Worm (Caenorhabditis elegans): ENCODE measurements around the gene mrps-18A.

Gene mrps-18A

DNA sequence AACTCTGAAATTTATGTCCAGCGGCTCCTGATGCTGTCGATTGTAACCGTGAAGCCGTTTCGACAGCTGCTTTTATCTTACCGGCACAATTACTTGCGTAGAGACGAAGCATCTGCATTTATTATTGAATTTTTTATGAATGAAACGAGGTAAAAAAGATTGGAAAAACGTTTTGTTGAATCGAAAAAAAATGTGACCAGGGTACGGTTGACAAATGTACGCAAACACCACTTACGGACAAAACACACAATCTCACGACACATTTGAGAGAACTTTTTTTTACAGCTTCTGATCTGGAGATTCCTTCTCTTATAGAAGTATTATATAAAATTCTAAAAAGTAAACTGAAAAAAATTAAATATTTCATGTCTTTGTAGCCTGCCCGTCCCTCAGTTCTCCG lies at the start of gene mrps-18A, which contains the start of gene ZC262.2:
TSS of gene mrps-18A (minus strand) at position 141 of the 400 bp plus-strand sequence.
TSS of gene ZC262.2 (plus strand) at position 284 of the 400 bp plus-strand sequence.
- TF ChIP-seq flt-1 (GFP tag; IDR thresholded peaks at IDR 0.05) (no peak), med-1 (GFP tag; optimal IDR thresholded peaks at IDR 0.05; ENCODE audit: insufficient read depth) (no peak), ztf-29 (GFP tag; IDR thresholded peaks at IDR 0.05) (no peak), T22C8.4 (GFP tag; IDR thresholded peaks at IDR 0.05) (no peak), ztf-23 (GFP tag; IDR thresholded peaks at IDR 0.05) (no peak), klf-2 (GFP tag; conservative IDR thresholded peaks at IDR 0.05) (no peak), ref-1 (GFP tag; conservative IDR thresholded peaks at IDR 0.05) (no peak), tab-1 (GFP tag; IDR thresholded peaks at IDR 0.05) (no peak), cog-1 (tag; optimal IDR thresholded peaks at IDR 0.05) (no peak)

ce11 chrIII:8380645-8381044 lies 48.9 kb upstream of the mrps-18A start, which contains the start of gene R05D3.12:
Gene R05D3.12 (plus strand): TSS chrIII:8380945.
- TF ChIP-seq ztf-29 (GFP tag; IDR thresholded peaks at IDR 0.05) = no peak
- no peak for TF ChIP-seq ztf-23 (GFP tag; IDR thresholded peaks at IDR 0.05)
- TF ChIP-seq tab-1 (GFP tag; IDR thresholded peaks at IDR 0.05) = no peak
- no peak for TF ChIP-seq cog-1 (tag; optimal IDR thresholded peaks at IDR 0.05)
- no peak for TF ChIP-seq flt-1 (GFP tag; IDR thresholded peaks at IDR 0.05)
- no peak for TF ChIP-seq T22C8.4 (GFP tag; IDR thresholded peaks at IDR 0.05)
- no peak for TF ChIP-seq ref-1 (GFP tag; conservative IDR thresholded peaks at IDR 0.05)
- TF ChIP-seq klf-2 (GFP tag; conservative IDR thresholded peaks at IDR 0.05) = no peak
- TF ChIP-seq med-1 (GFP tag; optimal IDR thresholded peaks at IDR 0.05; ENCODE audit: insufficient read depth) = no peak

DNA sequence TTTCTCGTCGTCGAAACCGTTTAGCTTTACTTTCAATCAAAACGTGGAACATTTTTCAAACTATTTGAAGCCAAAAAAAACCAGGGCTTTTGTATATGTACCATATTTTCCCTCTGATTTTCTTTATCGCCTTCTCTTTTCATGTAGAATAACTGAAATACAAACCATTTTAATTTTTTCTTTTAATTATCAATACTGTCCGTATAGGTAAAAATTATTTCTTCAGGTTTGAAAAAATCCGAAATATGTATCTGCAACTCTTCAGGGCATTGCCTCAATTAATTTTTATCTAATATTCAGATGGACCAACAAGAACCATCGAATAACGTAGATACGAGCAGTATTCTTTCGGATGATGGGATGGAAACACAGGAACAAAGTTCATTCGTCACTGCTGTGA lies 43.3 kb upstream of the mrps-18A start, which contains the start of gene met-2:
TSS of gene met-2 (plus strand) at position 301 of the 400 bp plus-strand sequence.
- TF ChIP-seq ztf-23 (GFP tag; IDR thresholded peaks at IDR 0.05) = no peak
- TF ChIP-seq T22C8.4 (GFP tag; IDR thresholded peaks at IDR 0.05) = no peak
- no peak for TF ChIP-seq cog-1 (tag; optimal IDR thresholded peaks at IDR 0.05)
- no peak for TF ChIP-seq flt-1 (GFP tag; IDR thresholded peaks at IDR 0.05)
- no peak for TF ChIP-seq tab-1 (GFP tag; IDR thresholded peaks at IDR 0.05)
- no peak for TF ChIP-seq med-1 (GFP tag; optimal IDR thresholded peaks at IDR 0.05; ENCODE audit: insufficient read depth)
- TF ChIP-seq klf-2 (GFP tag; conservative IDR thresholded peaks at IDR 0.05) = no peak
- no peak for TF ChIP-seq ref-1 (GFP tag; conservative IDR thresholded peaks at IDR 0.05)
- no peak for TF ChIP-seq ztf-29 (GFP tag; IDR thresholded peaks at IDR 0.05)

- TF ChIP-seq tab-1 (GFP tag; IDR thresholded peaks at IDR 0.05) = no peak
- no peak for TF ChIP-seq T22C8.4 (GFP tag; IDR thresholded peaks at IDR 0.05)
- no peak for TF ChIP-seq cog-1 (tag; optimal IDR thresholded peaks at IDR 0.05)
- no peak for TF ChIP-seq ztf-23 (GFP tag; IDR thresholded peaks at IDR 0.05)
- TF ChIP-seq ztf-29 (GFP tag; IDR thresholded peaks at IDR 0.05) = no peak
- no peak for TF ChIP-seq ref-1 (GFP tag; conservative IDR thresholded peaks at IDR 0.05)
- TF ChIP-seq klf-2 (GFP tag; conservative IDR thresholded peaks at IDR 0.05) = no peak
- TF ChIP-seq med-1 (GFP tag; optimal IDR thresholded peaks at IDR 0.05; ENCODE audit: insufficient read depth) = no peak
- TF ChIP-seq flt-1 (GFP tag; IDR thresholded peaks at IDR 0.05) = no peak
Observed at ce11 chrIII:8371595-8372305, 40.0 kb upstream of the mrps-18A start, which contains the start of gene lmbr-1. Gene lmbr-1 (plus strand): TSS chrIII:8372255.

DNA sequence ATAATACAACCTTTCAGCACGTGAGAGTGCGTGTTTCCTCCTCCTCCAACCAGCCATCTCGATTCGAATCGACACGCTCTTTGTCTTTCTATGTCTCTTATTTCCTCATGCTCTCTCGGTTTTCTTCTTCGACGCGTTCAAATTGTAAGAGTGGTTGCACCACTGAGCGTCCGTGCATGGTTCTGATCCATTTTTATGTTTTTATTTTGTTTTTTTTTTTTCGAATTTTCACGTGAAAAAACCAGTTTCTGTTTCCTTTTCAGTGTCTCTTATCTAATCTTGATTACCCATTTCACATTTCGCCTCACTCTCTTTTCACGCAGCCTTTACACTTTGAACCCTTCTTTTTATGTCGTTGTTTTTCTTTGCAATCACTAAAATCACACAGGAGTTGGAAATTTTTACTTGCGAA lies 39.1 kb upstream of the mrps-18A start:
- TF ChIP-seq med-1 (GFP tag; optimal IDR thresholded peaks at IDR 0.05; ENCODE audit: insufficient read depth) = no peak
- TF ChIP-seq ztf-23 (GFP tag; IDR thresholded peaks at IDR 0.05) = no peak
- TF ChIP-seq tab-1 (GFP tag; IDR thresholded peaks at IDR 0.05) = no peak
- no peak for TF ChIP-seq klf-2 (GFP tag; conservative IDR thresholded peaks at IDR 0.05)
- no peak for TF ChIP-seq flt-1 (GFP tag; IDR thresholded peaks at IDR 0.05)
- no peak for TF ChIP-seq ref-1 (GFP tag; conservative IDR thresholded peaks at IDR 0.05)
- no peak for TF ChIP-seq ztf-29 (GFP tag; IDR thresholded peaks at IDR 0.05)
- TF ChIP-seq T22C8.4 (GFP tag; IDR thresholded peaks at IDR 0.05) = no peak
- TF ChIP-seq cog-1 (tag; optimal IDR thresholded peaks at IDR 0.05) = no peak

ce11 chrIII:8370188-8370587 lies 38.5 kb upstream of the mrps-18A start:
- TF ChIP-seq ztf-29 (GFP tag; IDR thresholded peaks at IDR 0.05) = no peak
- TF ChIP-seq klf-2 (GFP tag; conservative IDR thresholded peaks at IDR 0.05) = no peak
- no peak for TF ChIP-seq cog-1 (tag; optimal IDR thresholded peaks at IDR 0.05)
- no peak for TF ChIP-seq T22C8.4 (GFP tag; IDR thresholded peaks at IDR 0.05)
- TF ChIP-seq ztf-23 (GFP tag; IDR thresholded peaks at IDR 0.05) = no peak
- TF ChIP-seq flt-1 (GFP tag; IDR thresholded peaks at IDR 0.05) = no peak
- TF ChIP-seq tab-1 (GFP tag; IDR thresholded peaks at IDR 0.05) = no peak

DNA sequence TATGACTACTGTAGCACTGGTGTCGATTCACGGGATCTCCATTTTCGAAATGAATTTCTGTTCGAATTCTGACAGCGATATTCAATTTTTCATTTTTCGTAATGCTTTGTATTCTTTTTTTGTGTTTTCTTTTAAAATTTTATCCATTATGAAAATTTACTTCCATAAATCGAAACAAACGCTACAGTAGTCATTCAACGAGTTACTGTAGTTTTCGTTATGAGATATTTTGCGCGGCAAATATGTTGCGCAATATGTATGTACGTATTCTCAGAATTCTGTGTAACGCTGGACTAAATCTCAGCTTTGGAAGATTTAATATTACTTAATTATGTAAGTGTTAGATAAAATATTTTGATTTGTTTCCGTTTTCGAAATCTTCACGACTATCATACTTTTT lies 37.5 kb upstream of the mrps-18A start:
- TF ChIP-seq med-1 (GFP tag; optimal IDR thresholded peaks at IDR 0.05; ENCODE audit: insufficient read depth) = no peak
- no peak for TF ChIP-seq ztf-23 (GFP tag; IDR thresholded peaks at IDR 0.05)
- TF ChIP-seq flt-1 (GFP tag; IDR thresholded peaks at IDR 0.05) = no peak
- TF ChIP-seq tab-1 (GFP tag; IDR thresholded peaks at IDR 0.05) = no peak
- no peak for TF ChIP-seq cog-1 (tag; optimal IDR thresholded peaks at IDR 0.05)
- no peak for TF ChIP-seq ztf-29 (GFP tag; IDR thresholded peaks at IDR 0.05)
- no peak for TF ChIP-seq klf-2 (GFP tag; conservative IDR thresholded peaks at IDR 0.05)
- TF ChIP-seq ref-1 (GFP tag; conservative IDR thresholded peaks at IDR 0.05) = no peak
- no peak for TF ChIP-seq T22C8.4 (GFP tag; IDR thresholded peaks at IDR 0.05)

- TF ChIP-seq ztf-23 (GFP tag; IDR thresholded peaks at IDR 0.05) = no peak
- no peak for TF ChIP-seq cog-1 (tag; optimal IDR thresholded peaks at IDR 0.05)
- no peak for TF ChIP-seq tab-1 (GFP tag; IDR thresholded peaks at IDR 0.05)
- no peak for TF ChIP-seq klf-2 (GFP tag; conservative IDR thresholded peaks at IDR 0.05)
- TF ChIP-seq ztf-29 (GFP tag; IDR thresholded peaks at IDR 0.05) = no peak
- no peak for TF ChIP-seq T22C8.4 (GFP tag; IDR thresholded peaks at IDR 0.05)
- TF ChIP-seq flt-1 (GFP tag; IDR thresholded peaks at IDR 0.05) = no peak
- TF ChIP-seq ref-1 (GFP tag; conservative IDR thresholded peaks at IDR 0.05) = no peak
- TF ChIP-seq med-1 (GFP tag; optimal IDR thresholded peaks at IDR 0.05; ENCODE audit: insufficient read depth) = no peak
Observed at ce11 chrIII:8368619-8369018, 36.9 kb upstream of the mrps-18A start, which contains the start of gene R05D3.9. Gene R05D3.9 (minus strand): TSS chrIII:8368719.

Measured in whole organism, midembryonic.